Worm (Caenorhabditis elegans) whole organism, mixed stage, embryonic: ENCODE results near the gene C05E11.2.

Experiments used
- bed-3 ChIP-seq: fragments of 200-800 bp; sonication (Bioruptor generic); optimal IDR thresholded peaks from 3 replicates; lab custom pipeline; 2018; ENCODE audit warnings: mild to moderate bottlenecking, missing genetic modification characterization, moderate library complexity, missing compliant biosample characterization
- elt-1 ChIP-seq: sonication (generic microtip); optimal IDR thresholded peaks from 2 replicates; lab custom pipeline; 2017; ENCODE audit warnings: missing genetic modification characterization, mild to moderate bottlenecking, missing compliant biosample characterization, antibody characterized with exemption, moderate library complexity, borderline replicate concordance; ENCODE audit not compliant: insufficient read depth
- elt-3 ChIP-seq: fragments of 150-350 bp; optimal IDR thresholded peaks from 2 replicates; lab custom pipeline; 2014; ENCODE audit warnings: missing biosample characterization, missing genetic modification characterization
- flh-1 ChIP-seq: fragments of 200-800 bp; sonication (Bioruptor generic); optimal IDR thresholded peaks from 2 replicates; lab custom pipeline; 2018; ENCODE audit warnings: mild to moderate bottlenecking, missing genetic modification characterization, moderate library complexity, missing compliant biosample characterization
- lsy-2 ChIP-seq: fragments of 150-350 bp; optimal IDR thresholded peaks from 2 replicates; lab custom pipeline; 2014; ENCODE audit warnings: missing biosample characterization, missing genetic modification characterization
- nhr-237 ChIP-seq: fragments of 150-350 bp; optimal IDR thresholded peaks from 2 replicates; lab custom pipeline; 2014; ENCODE audit warnings: missing biosample characterization, missing genetic modification characterization
- nhr-28 ChIP-seq: fragments of 150-350 bp; optimal IDR thresholded peaks from 2 replicates; lab custom pipeline; 2014; ENCODE audit warnings: missing biosample characterization, missing genetic modification characterization
- nhr-76 ChIP-seq: sonication (generic microtip); optimal IDR thresholded peaks from 2 replicates; lab custom pipeline; 2017; ENCODE audit warnings: missing biosample characterization, missing genetic modification characterization
- pha-4 ChIP-seq: fragments of 150-350 bp; optimal IDR thresholded peaks from 2 replicates; lab custom pipeline; 2018; ENCODE audit warnings: missing biosample characterization, missing genetic modification reagents, missing genetic modification characterization
- snpc-4 ChIP-seq: fragments of 150-350 bp; optimal IDR thresholded peaks from 2 replicates; lab custom pipeline; 2014; ENCODE audit warnings: missing biosample characterization, missing genetic modification characterization
- unc-120 ChIP-seq: sonication (generic microtip); optimal IDR thresholded peaks from 2 replicates; lab custom pipeline; 2017; ENCODE audit warnings: missing genetic modification characterization, missing compliant biosample characterization; ENCODE audit not compliant: poor library complexity, severe bottlenecking

ce11 chrX:4615034-4615433 is 28.3 kb downstream of the C05E11.2 start:
- TF ChIP-seq bed-3 (GFP tag; lab: Kevin White, UChicago) = no peak
- TF ChIP-seq elt-1 = no peak
- TF ChIP-seq nhr-28 (tag; lab: Kevin White, UChicago) = no peak
- no peak for TF ChIP-seq unc-120
- no peak for TF ChIP-seq snpc-4 (tag; lab: Kevin White, UChicago)
- TF ChIP-seq lsy-2 = no peak
- TF ChIP-seq elt-3 = no peak
- TF ChIP-seq pha-4 (tag; lab: Kevin White, UChicago) = no peak
- TF ChIP-seq nhr-76 (tag; lab: Kevin White, UChicago) = no peak
- TF ChIP-seq nhr-237 = no peak
- TF ChIP-seq flh-1 (GFP tag; lab: Kevin White, UChicago) = no peak
